Worm (Caenorhabditis elegans) whole organism, mixed stage, embryonic: ENCODE results near the gene msp-65.
A peak's percentile ranks its signal among the peaks of the same experiment; 100 is the strongest.

Source experiments
- bed-3 ChIP-seq: fragments of 200-800 bp; sonication (Bioruptor generic); optimal IDR thresholded peaks from 3 replicates; lab custom pipeline; 2018; ENCODE audit warnings: mild to moderate bottlenecking, missing genetic modification characterization, moderate library complexity, missing compliant biosample characterization
- blmp-1 ChIP-seq: fragments of 150-350 bp; optimal IDR thresholded peaks from 2 replicates; lab custom pipeline; 2014; ENCODE audit warnings: missing biosample characterization, missing genetic modification characterization
- ceh-39 ChIP-seq: fragments of 150-350 bp; optimal IDR thresholded peaks from 2 replicates; lab custom pipeline; 2014; ENCODE audit warnings: missing biosample characterization, missing genetic modification characterization
- ceh-43 ChIP-seq: fragments of 200-800 bp; sonication (Bioruptor generic); optimal IDR thresholded peaks from 2 replicates; lab custom pipeline; 2018; ENCODE audit warnings: mild to moderate bottlenecking, missing genetic modification characterization, moderate library complexity, missing compliant biosample characterization
- ceh-83 ChIP-seq: fragments of 200-800 bp; sonication (Bioruptor generic); optimal IDR thresholded peaks from 2 replicates; lab custom pipeline; 2018; ENCODE audit warnings: mild to moderate bottlenecking, missing genetic modification characterization, missing compliant biosample characterization
- cnd-1 ChIP-seq: fragments of 200-800 bp; sonication (Bioruptor generic); optimal IDR thresholded peaks from 2 replicates; lab custom pipeline; 2018; ENCODE audit warnings: mild to moderate bottlenecking, missing genetic modification characterization, missing compliant biosample characterization
- drap-1 ChIP-seq: fragments of 200-800 bp; sonication (Bioruptor generic); optimal IDR thresholded peaks from 3 replicates; lab custom pipeline; 2018; ENCODE audit warnings: mild to moderate bottlenecking, missing genetic modification characterization, missing compliant biosample characterization
- elt-3 ChIP-seq: fragments of 150-350 bp; optimal IDR thresholded peaks from 2 replicates; lab custom pipeline; 2014; ENCODE audit warnings: missing biosample characterization, missing genetic modification characterization
- flh-1 ChIP-seq: fragments of 200-800 bp; sonication (Bioruptor generic); optimal IDR thresholded peaks from 2 replicates; lab custom pipeline; 2018; ENCODE audit warnings: mild to moderate bottlenecking, missing genetic modification characterization, moderate library complexity, missing compliant biosample characterization
- ham-2 ChIP-seq: fragments of 200-800 bp; sonication (Bioruptor generic); optimal IDR thresholded peaks from 2 replicates; lab custom pipeline; 2018; ENCODE audit warnings: mild to moderate bottlenecking, missing genetic modification characterization, missing compliant biosample characterization
- hlh-1 ChIP-seq: fragments of 150-350 bp; optimal IDR thresholded peaks from 2 replicates; lab custom pipeline; 2014; ENCODE audit warnings: missing biosample characterization, missing genetic modification reagents, missing genetic modification characterization
- lin-13 ChIP-seq: fragments of 150-350 bp; optimal IDR thresholded peaks from 2 replicates; lab custom pipeline; 2014; ENCODE audit warnings: missing biosample characterization, missing genetic modification characterization
- lin-32 ChIP-seq: fragments of 200-800 bp; sonication (Bioruptor generic); optimal IDR thresholded peaks from 2 replicates; lab custom pipeline; 2018; ENCODE audit warnings: mild to moderate bottlenecking, missing genetic modification characterization, missing compliant biosample characterization
- lsy-2 ChIP-seq: fragments of 150-350 bp; optimal IDR thresholded peaks from 2 replicates; lab custom pipeline; 2014; ENCODE audit warnings: missing biosample characterization, missing genetic modification characterization
- mab-5 ChIP-seq: fragments of 150-350 bp; optimal IDR thresholded peaks from 2 replicates; lab custom pipeline; 2014; ENCODE audit warnings: missing biosample characterization, missing genetic modification characterization
- mep-1 ChIP-seq: fragments of 150-350 bp; optimal IDR thresholded peaks from 2 replicates; lab custom pipeline; 2017; ENCODE audit warnings: missing biosample characterization, missing genetic modification reagents, missing genetic modification characterization, inconsistent platforms
- mls-2 ChIP-seq: sonication (generic microtip); optimal IDR thresholded peaks from 2 replicates; lab custom pipeline; 2016; ENCODE audit warnings: mild to moderate bottlenecking, missing genetic modification characterization, moderate library complexity, missing compliant biosample characterization
- nhr-12 ChIP-seq: fragments of 150-350 bp; optimal IDR thresholded peaks from 2 replicates; lab custom pipeline; 2014; ENCODE audit warnings: missing biosample characterization, missing genetic modification characterization
- nhr-2 ChIP-seq: fragments of 150-350 bp; optimal IDR thresholded peaks from 2 replicates; lab custom pipeline; 2014; ENCODE audit warnings: missing biosample characterization, missing genetic modification characterization
- nhr-237 ChIP-seq: fragments of 150-350 bp; optimal IDR thresholded peaks from 2 replicates; lab custom pipeline; 2014; ENCODE audit warnings: missing biosample characterization, missing genetic modification characterization
- nhr-28 ChIP-seq: fragments of 150-350 bp; optimal IDR thresholded peaks from 2 replicates; lab custom pipeline; 2014; ENCODE audit warnings: missing biosample characterization, missing genetic modification characterization
- nhr-76 ChIP-seq: sonication (generic microtip); optimal IDR thresholded peaks from 2 replicates; lab custom pipeline; 2017; ENCODE audit warnings: missing biosample characterization, missing genetic modification characterization
- pha-4 ChIP-seq: fragments of 150-350 bp; optimal IDR thresholded peaks from 2 replicates; lab custom pipeline; 2018; ENCODE audit warnings: missing biosample characterization, missing genetic modification reagents, missing genetic modification characterization
- sem-2 ChIP-seq: fragments of 200-800 bp; sonication (Bioruptor generic); optimal IDR thresholded peaks from 2 replicates; lab custom pipeline; 2018; ENCODE audit warnings: mild to moderate bottlenecking, missing genetic modification characterization, missing compliant biosample characterization
- snpc-4 ChIP-seq: fragments of 150-350 bp; optimal IDR thresholded peaks from 2 replicates; lab custom pipeline; 2014; ENCODE audit warnings: missing biosample characterization, missing genetic modification characterization
- sptf-1 ChIP-seq: sonication (generic microtip); optimal IDR thresholded peaks from 2 replicates; lab custom pipeline; 2017; ENCODE audit warnings: mild to moderate bottlenecking, missing genetic modification characterization, moderate library complexity, missing compliant biosample characterization
- tbx-8 ChIP-seq: fragments of 200-800 bp; sonication (Bioruptor generic); optimal IDR thresholded peaks from 2 replicates; lab custom pipeline; 2018; ENCODE audit warnings: mild to moderate bottlenecking, missing genetic modification characterization, moderate library complexity, missing compliant biosample characterization
- unc-120 ChIP-seq: sonication (generic microtip); optimal IDR thresholded peaks from 2 replicates; lab custom pipeline; 2017; ENCODE audit warnings: missing genetic modification characterization, missing compliant biosample characterization; ENCODE audit not compliant: poor library complexity, severe bottlenecking
- unc-39 ChIP-seq: fragments of 150-350 bp; optimal IDR thresholded peaks from 2 replicates; lab custom pipeline; 2014; ENCODE audit warnings: missing biosample characterization, missing genetic modification characterization
- zip-8 ChIP-seq: fragments of 150-350 bp; optimal IDR thresholded peaks from 2 replicates; lab custom pipeline; 2014; ENCODE audit warnings: missing biosample characterization, missing genetic modification characterization
- ztf-11 ChIP-seq: fragments of 150-350 bp; optimal IDR thresholded peaks from 2 replicates; lab custom pipeline; 2014; ENCODE audit warnings: missing biosample characterization, missing genetic modification characterization

The msp-65 gene

ce11 chrIV:5354124-5354523 lies 37.8 kb downstream of the msp-65 start, which contains the start of gene Y4C6B.1:
TSS of gene Y4C6B.1 (plus strand) at chrIV:5354488.
- no peak for TF ChIP-seq unc-39 (tag; lab: Kevin White, UChicago)
- peak; percentile 88 for TF ChIP-seq lsy-2
- TF ChIP-seq mep-1 (tag; lab: Kevin White, UChicago), result peak; percentile 18

DNA sequence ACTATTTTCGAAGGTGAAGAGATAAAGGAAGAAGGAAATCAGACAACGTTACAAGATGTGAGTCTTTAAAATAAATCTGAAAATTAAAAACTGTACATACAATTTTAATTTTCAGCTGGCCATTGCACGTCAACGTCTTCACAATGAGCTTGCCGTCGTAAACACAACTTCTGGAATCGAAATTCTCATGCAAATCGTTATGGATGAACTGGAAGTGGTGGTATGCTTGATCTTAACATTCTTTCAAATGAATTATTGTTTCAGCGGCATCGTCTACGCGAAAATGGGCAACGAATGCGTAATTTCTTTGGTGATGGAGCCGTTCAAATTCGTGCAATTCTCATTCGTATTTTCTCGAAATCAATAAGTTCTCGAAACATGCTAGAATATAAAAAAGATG lies 38.2 kb downstream of the msp-65 start:
- TF ChIP-seq pha-4 (tag; lab: Kevin White, UChicago) (no peak), mep-1 (tag; lab: Kevin White, UChicago) (no peak), mab-5 (tag; lab: Kevin White, UChicago) (no peak), blmp-1 (tag; lab: Kevin White, UChicago) (no peak), ceh-39 (no peak), unc-120 (tag; lab: Kevin White, UChicago) (no peak), nhr-12 (tag; lab: Kevin White, UChicago) (no peak), drap-1 (no peak), lsy-2 (no peak), flh-1 (GFP tag; lab: Kevin White, UChicago) (no peak), lin-32 (GFP tag; lab: Kevin White, UChicago) (no peak), ham-2 (no peak), lin-13 (tag; lab: Kevin White, UChicago) (no peak), mls-2 (tag; lab: Kevin White, UChicago) (no peak), ceh-43 (GFP tag; lab: Kevin White, UChicago) (no peak), nhr-28 (tag; lab: Kevin White, UChicago) (no peak), ztf-11 (tag; lab: Kevin White, UChicago) (no peak), ceh-83 (GFP tag; lab: Kevin White, UChicago) (no peak)
- TF ChIP-seq, all 35 proteins: peak for 0

- TF ChIP-seq unc-120 (tag; lab: Kevin White, UChicago) (no peak), nhr-76 (no peak), elt-3 (tag; lab: Kevin White, UChicago) (no peak), ztf-11 (tag; lab: Kevin White, UChicago) (no peak), sptf-1 (tag; lab: Kevin White, UChicago) (no peak), lin-32 (GFP tag; lab: Kevin White, UChicago) (no peak), mab-5 (tag; lab: Kevin White, UChicago) (no peak), nhr-28 (tag; lab: Kevin White, UChicago) (no peak), hlh-1 (tag; lab: Kevin White, UChicago) (no peak), nhr-2 (no peak), blmp-1 (tag; lab: Kevin White, UChicago) (no peak), zip-8 (tag; lab: Kevin White, UChicago) (no peak), cnd-1 (tag; lab: Kevin White, UChicago) (no peak), sem-2 (GFP tag; lab: Kevin White, UChicago) (no peak)
Observed at ce11 chrIV:5360533-5360932, 44.2 kb downstream of the msp-65 start, which contains the start of gene F41H10.5. TSS of gene F41H10.5 (plus strand) at chrIV:5360907.

ce11 chrIV:5364135-5364609 lies 47.8 kb downstream of the msp-65 start, which contains the start of the genes hda-6 and F41H10.4:
TSS of gene hda-6 (minus strand) at chrIV:5364306.
TSS of gene F41H10.4 (plus strand) at chrIV:5364559.
- TF ChIP-seq bed-3, result no peak
- TF ChIP-seq snpc-4 (tag; lab: Kevin White, UChicago), result no peak
- TF ChIP-seq drap-1, result no peak
- TF ChIP-seq nhr-237 (tag; lab: Kevin White, UChicago), result peak; percentile 4
- peak; percentile 70 for TF ChIP-seq lin-13 (tag; lab: Kevin White, UChicago)
- TF ChIP-seq mep-1 (tag; lab: Kevin White, UChicago), result peak; percentile 29
- no peak for TF ChIP-seq mab-5 (tag; lab: Kevin White, UChicago)
- TF ChIP-seq tbx-8 (GFP tag; lab: Kevin White, UChicago), result no peak
- peak; percentile 61 for TF ChIP-seq lsy-2
